Worm (Caenorhabditis elegans) whole organism, L1 larva: ENCODE data around the gene Y17D7B.2.
"Not testable (repeated sequence)": the region's sequence is repeated elsewhere in the genome, so short reads cannot be mapped to it uniquely, and the experiment has no call there.

Source experiments
- F16B12.6 ChIP-seq: fragments of 150-350 bp; optimal IDR thresholded peaks from 2 replicates; lab custom pipeline; 2014; ENCODE audit warnings: missing biosample characterization, missing genetic modification characterization
- Y116A8C.19 ChIP-seq: sonication (generic microtip); optimal IDR thresholded peaks from 2 replicates; lab custom pipeline; 2016; ENCODE audit warnings: missing compliant biosample characterization, missing genetic modification characterization, borderline replicate concordance
- alr-1 ChIP-seq: fragments of 200-800 bp; sonication (Bioruptor generic); optimal IDR thresholded peaks from 2 replicates; lab custom pipeline; 2018; ENCODE audit warnings: borderline replicate concordance, mild to moderate bottlenecking, missing genetic modification characterization, missing compliant biosample characterization
- ceh-82 ChIP-seq, 3 experiments: fragments of 150-350 bp in 1 of 3; sonication (generic microtip) in 2 of 3; optimal IDR thresholded peaks; 2 replicates each; lab custom pipeline; 2014 to 2017; ENCODE audit warnings: missing biosample characterization in 3 of 3, missing genetic modification characterization in 3 of 3
- ces-1 ChIP-seq: fragments of 150-350 bp; optimal IDR thresholded peaks from 2 replicates; lab custom pipeline; 2014; ENCODE audit warnings: missing biosample characterization, missing genetic modification reagents, missing genetic modification characterization
- dsc-1 ChIP-seq: sonication (generic microtip); optimal IDR thresholded peaks from 2 replicates; lab custom pipeline; 2016; ENCODE audit warnings: mild to moderate bottlenecking, missing genetic modification characterization, missing compliant biosample characterization
- efl-1 ChIP-seq, 4 experiments: fragments of 150-350 bp; optimal IDR thresholded peaks in 3 of 4; peaks in 1 of 4; 1 replicate in 1 of 4; 2 replicates in 3 of 4; lab custom pipeline; 2014; ENCODE audit warnings: missing biosample characterization in 2 of 4, missing genetic modification characterization in 2 of 4, missing genetic modification reagents in 2 of 4
- efl-3 ChIP-seq: fragments of 200-800 bp; sonication (Bioruptor generic); optimal IDR thresholded peaks from 2 replicates; lab custom pipeline; 2018; ENCODE audit warnings: mild to moderate bottlenecking, missing genetic modification characterization, missing compliant biosample characterization
- egl-13 ChIP-seq: sonication (generic microtip); optimal IDR thresholded peaks from 2 replicates; lab custom pipeline; 2016; ENCODE audit warnings: missing genotype, missing genetic modification reagents, missing genetic modification characterization, missing compliant biosample characterization
- egl-27 ChIP-seq, 2 experiments: fragments of 150-350 bp in 1 of 2; sonication (generic microtip); optimal IDR thresholded peaks; 3 replicates each; lab custom pipeline; 2017 to 2018; ENCODE audit warnings: missing biosample characterization in 2 of 2, missing genetic modification characterization in 2 of 2, missing genetic modification reagents in 2 of 2
- elt-2 ChIP-seq: sonication (generic microtip); optimal IDR thresholded peaks from 2 replicates; lab custom pipeline; 2016; ENCODE audit warnings: missing genetic modification characterization, mild to moderate bottlenecking, inconsistent platforms, missing compliant biosample characterization, missing genetic modification reagents
- fkh-8 ChIP-seq: sonication (generic microtip); optimal IDR thresholded peaks from 2 replicates; lab custom pipeline; 2016; ENCODE audit warnings: mild to moderate bottlenecking, missing genetic modification characterization, missing compliant biosample characterization
- grh-1 ChIP-seq: fragments of 200-800 bp; sonication (Bioruptor generic); IDR thresholded peaks from 2 replicates; pipeline ENCODE4 v1.3.6; 2022; ENCODE audit warnings: missing genetic modification reagents, missing genetic modification characterization, missing compliant biosample characterization
- hlh-4 ChIP-seq: sonication (generic microtip); optimal IDR thresholded peaks from 2 replicates; lab custom pipeline; 2016; ENCODE audit warnings: mild to moderate bottlenecking, missing genetic modification characterization, missing compliant biosample characterization
- jun-1 ChIP-seq: fragments of 150-350 bp; optimal IDR thresholded peaks from 2 replicates; lab custom pipeline; 2014; ENCODE audit warnings: missing biosample characterization, missing genetic modification reagents, missing genetic modification characterization
- lin-13 ChIP-seq: fragments of 150-350 bp; optimal IDR thresholded peaks from 2 replicates; lab custom pipeline; 2014; ENCODE audit warnings: missing biosample characterization, missing genetic modification reagents, missing genetic modification characterization
- lin-14 ChIP-seq: fragments of 200-800 bp; sonication (Bioruptor generic); optimal IDR thresholded peaks from 2 replicates; lab custom pipeline; 2018; ENCODE audit warnings: mild to moderate bottlenecking, missing genetic modification characterization, moderate library complexity, missing compliant biosample characterization
- lir-3 ChIP-seq: sonication (generic microtip); optimal IDR thresholded peaks from 2 replicates; lab custom pipeline; 2016; ENCODE audit warnings: mild to moderate bottlenecking, missing genetic modification characterization, moderate library complexity, missing compliant biosample characterization; ENCODE audit not compliant: poor library complexity
- mdl-1 ChIP-seq, 2 experiments: fragments of 150-350 bp; optimal IDR thresholded peaks; 2 replicates each; lab custom pipeline; 2014 to 2017; ENCODE audit warnings: missing biosample characterization in 2 of 2, missing genetic modification characterization in 2 of 2, inconsistent platforms in 1 of 2
- mep-1 ChIP-seq: fragments of 150-350 bp; optimal IDR thresholded peaks from 2 replicates; lab custom pipeline; 2014; ENCODE audit warnings: missing biosample characterization, missing genetic modification characterization
- nhr-20 ChIP-seq: sonication (generic microtip); optimal IDR thresholded peaks from 2 replicates; lab custom pipeline; 2016; ENCODE audit warnings: mild to moderate bottlenecking, missing genetic modification characterization, missing compliant biosample characterization
- nhr-237 ChIP-seq: fragments of 150-350 bp; optimal IDR thresholded peaks from 2 replicates; lab custom pipeline; 2014; ENCODE audit warnings: missing biosample characterization, missing genetic modification characterization
- nhr-28 ChIP-seq: fragments of 150-350 bp; optimal IDR thresholded peaks from 2 replicates; lab custom pipeline; 2014; ENCODE audit warnings: missing biosample characterization, missing genetic modification characterization
- nhr-76 ChIP-seq: sonication (generic microtip); optimal IDR thresholded peaks from 2 replicates; lab custom pipeline; 2017; ENCODE audit warnings: missing biosample characterization, missing genetic modification characterization
- nhr-77 ChIP-seq: fragments of 150-350 bp; optimal IDR thresholded peaks from 2 replicates; lab custom pipeline; 2014; ENCODE audit warnings: missing biosample characterization, missing genetic modification characterization
- nhr-85 ChIP-seq: sonication (generic microtip); peaks from one replicate; lab custom pipeline; 2016; ENCODE audit warnings: missing genetic modification characterization, inconsistent platforms, missing compliant biosample characterization
- nhr-90 ChIP-seq: sonication (generic microtip); optimal IDR thresholded peaks from 2 replicates; lab custom pipeline; 2016; ENCODE audit warnings: mild to moderate bottlenecking, missing genetic modification characterization, missing compliant biosample characterization; ENCODE audit not compliant: poor library complexity
- rnt-1 ChIP-seq: sonication (generic microtip); optimal IDR thresholded peaks from 2 replicates; lab custom pipeline; 2016; ENCODE audit warnings: mild to moderate bottlenecking, missing genetic modification characterization, moderate library complexity, missing compliant biosample characterization
- skn-1 ChIP-seq: fragments of 150-350 bp; optimal IDR thresholded peaks from 2 replicates; lab custom pipeline; 2014; ENCODE audit warnings: missing biosample characterization, missing genetic modification characterization
- snu-23 ChIP-seq: sonication (generic microtip); optimal IDR thresholded peaks from 2 replicates; lab custom pipeline; 2016; ENCODE audit warnings: missing genetic modification characterization, missing compliant biosample characterization
- sptf-1 ChIP-seq: fragments of 150-350 bp; optimal IDR thresholded peaks from 2 replicates; lab custom pipeline; 2014; ENCODE audit warnings: missing biosample characterization, missing genetic modification characterization
- unc-30 ChIP-seq: sonication (generic microtip); optimal IDR thresholded peaks from 2 replicates; lab custom pipeline; 2017; ENCODE audit warnings: missing biosample characterization, missing genetic modification characterization
- unc-86 ChIP-seq: sonication (generic microtip); optimal IDR thresholded peaks from 2 replicates; lab custom pipeline; 2016; ENCODE audit warnings: missing genetic modification characterization, missing compliant biosample characterization
- unc-98 ChIP-seq: fragments of 200-800 bp; sonication (Bioruptor generic); IDR thresholded peaks from 2 replicates; pipeline ENCODE4 v1.3.6; 2022; ENCODE audit warnings: missing genetic modification characterization, missing compliant biosample characterization
- zag-1 ChIP-seq: fragments of 150-350 bp; optimal IDR thresholded peaks from 2 replicates; lab custom pipeline; 2014; ENCODE audit warnings: missing biosample characterization, missing genetic modification characterization
- ztf-4 ChIP-seq: fragments of 150-350 bp; optimal IDR thresholded peaks from 2 replicates; lab custom pipeline; 2014; ENCODE audit warnings: missing biosample characterization, missing genetic modification characterization

Gene Y17D7B.2

ce11 chrV:18753036-18753435 lies 34.5 kb upstream of the Y17D7B.2 start, which contains the start of gene F11D11.6:
Gene F11D11.6, minus strand, starts transcription at chrV:18753136.
- no peak for TF ChIP-seq lin-14
- TF ChIP-seq unc-98, result no peak
- TF ChIP-seq nhr-76 (tag; lab: Kevin White, UChicago), result no peak
- TF ChIP-seq mdl-1 (tag; optimal IDR thresholded peaks at IDR 0.05; lab: Kevin White, UChicago), result no peak
- TF ChIP-seq nhr-237 (tag; lab: Kevin White, UChicago), result no peak
- no peak for TF ChIP-seq nhr-20
- no peak for TF ChIP-seq egl-27 (tag; optimal IDR thresholded peaks at IDR 0.05; lab: Kevin White, UChicago)
- no peak for TF ChIP-seq efl-1 (optimal IDR thresholded peaks at IDR 0.05; lab: Kevin White, UChicago)
- TF ChIP-seq efl-1 (GFP tag; optimal IDR thresholded peaks at IDR 0.05 in 1 of 2; lab: Kevin White, UChicago), result no peak
- TF ChIP-seq lir-3 (tag; lab: Kevin White, UChicago), result no peak
- TF ChIP-seq unc-30 (tag; lab: Kevin White, UChicago), result no peak
- no peak for TF ChIP-seq jun-1
- no peak for TF ChIP-seq sptf-1
- TF ChIP-seq elt-2, result no peak
- no peak for TF ChIP-seq dsc-1
- TF ChIP-seq grh-1 (GFP tag; lab: Robert Waterston, UW), result no peak
- no peak for TF ChIP-seq Y116A8C.19
- TF ChIP-seq, all 84 proteins: peak for 0

DNA sequence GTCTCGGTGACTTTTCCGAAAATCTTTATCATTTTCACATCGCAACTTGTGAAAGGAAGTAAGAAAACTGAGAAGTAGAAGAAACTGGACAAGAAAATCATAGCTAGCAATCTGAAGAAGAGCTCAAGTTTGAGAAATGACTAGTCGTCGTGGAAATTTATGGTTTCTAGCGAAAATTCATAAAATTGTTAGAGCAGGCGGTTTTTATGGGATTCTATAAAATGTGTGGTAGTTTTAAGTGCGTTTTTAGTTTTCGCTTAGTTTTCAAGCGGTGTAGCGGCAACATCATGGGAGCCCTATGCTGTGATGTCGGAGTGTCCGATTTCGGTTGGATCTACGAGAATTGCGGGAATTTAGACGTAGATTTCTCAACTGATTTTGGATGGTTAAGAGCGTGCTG lies 33.2 kb upstream of the Y17D7B.2 start, which contains the start of gene clec-254:
Gene clec-254, minus strand, starts transcription at position 101 of the 400 bp plus-strand sequence.
- not testable (repeated sequence) for TF ChIP-seq lin-13 (GFP tag; lab: Kevin White, UChicago); hlh-4; egl-27 (tag; optimal IDR thresholded peaks at IDR 0.05; lab: Kevin White, UChicago)

ce11 chrV:18760174-18760573 lies 27.4 kb upstream of the Y17D7B.2 start, which contains the start of gene F11D11.3:
Gene F11D11.3, minus strand, starts transcription at chrV:18760274.
- TF ChIP-seq nhr-77 (no peak), unc-86 (tag; lab: Kevin White, UChicago) (no peak), nhr-76 (tag; lab: Kevin White, UChicago) (no peak), F16B12.6 (tag; lab: Kevin White, UChicago) (no peak), rnt-1 (no peak), nhr-28 (tag; lab: Kevin White, UChicago) (no peak), ceh-82 (tag; optimal IDR thresholded peaks at IDR 0.05; lab: Kevin White, UChicago) (no peak)

ce11 chrV:18761078-18761477 lies 26.5 kb upstream of the Y17D7B.2 start, which contains the start of gene F11D11.4:
Gene F11D11.4, plus strand, starts transcription at chrV:18761378.
- TF ChIP-seq nhr-76 (tag; lab: Kevin White, UChicago) (no peak), rnt-1 (no peak), mep-1 (tag; lab: Kevin White, UChicago) (no peak), F16B12.6 (tag; lab: Kevin White, UChicago) (no peak), fkh-8 (tag; lab: Kevin White, UChicago) (no peak), ces-1 (GFP tag; lab: Kevin White, UChicago) (no peak), Y116A8C.19 (no peak), efl-3 (no peak), ztf-4 (tag; lab: Kevin White, UChicago) (no peak), alr-1 (tag; lab: Kevin White, UChicago) (no peak), snu-23 (GFP tag; lab: Kevin White, UChicago) (no peak), nhr-85 (tag; lab: Kevin White, UChicago) (no peak), nhr-90 (tag; lab: Kevin White, UChicago) (no peak), skn-1 (tag; lab: Kevin White, UChicago) (no peak), zag-1 (tag; lab: Kevin White, UChicago) (no peak), egl-27 (tag; optimal IDR thresholded peaks at IDR 0.05; lab: Kevin White, UChicago) (no peak), nhr-20 (no peak), egl-13 (tag; lab: Kevin White, UChicago) (no peak), ceh-82 (tag; optimal IDR thresholded peaks at IDR 0.05; lab: Kevin White, UChicago) (no peak)
